Worm (Caenorhabditis elegans): ENCODE measurements around the gene trf-1.

ce11 chrIII:13462138-13462634 lies 31.9 kb downstream of the trf-1 start, which contains the start of the genes abcf-2 and T27E9.2:
- no peak for TF ChIP-seq tra-1 (GFP tag; IDR thresholded peaks at IDR 0.05)
- no peak for TF ChIP-seq R02D3.7 (tag; optimal IDR thresholded peaks at IDR 0.05)
- no peak for TF ChIP-seq aly-2 (tag; optimal IDR thresholded peaks at IDR 0.05)
- TF ChIP-seq mep-1 (tag; optimal IDR thresholded peaks at IDR 0.05) = no peak
- no peak for TF ChIP-seq ces-1 (GFP tag; optimal IDR thresholded peaks at IDR 0.05)
